Fruit fly (Drosophila melanogaster): ENCODE measurements around the gene pie.

pie gene

DNA sequence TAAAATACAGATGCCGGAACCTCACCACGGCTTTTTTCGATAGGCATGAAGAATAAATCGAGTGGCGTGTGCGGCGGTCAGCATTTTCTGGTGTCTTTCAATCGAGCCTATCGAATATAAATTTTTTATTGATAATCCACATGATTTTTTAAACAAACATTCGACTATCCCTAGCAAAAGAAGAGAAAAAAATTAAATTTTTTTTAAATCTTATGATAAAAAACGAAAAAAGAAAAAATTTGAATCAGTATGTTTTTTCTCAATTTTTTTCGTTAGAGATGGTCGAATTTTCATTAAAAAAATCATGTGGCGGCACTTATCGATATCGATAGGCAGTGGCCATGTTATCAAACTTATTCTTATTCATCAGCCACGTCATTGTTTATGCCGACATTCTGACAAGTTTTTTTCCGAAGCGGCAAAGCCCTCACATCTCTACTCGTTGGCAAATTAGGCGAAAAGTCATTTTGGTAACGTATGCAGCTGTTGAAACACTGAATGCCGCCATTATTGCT is 4.0 kb upstream of the pie start, which contains the start of the genes SmB and KdelR (continued):
- TF ChIP-seq Hmx (GFP tag; optimal IDR thresholded peaks at IDR 0.05): no peak
- no peak for TF ChIP-seq CG10462 (GFP tag; optimal IDR thresholded peaks at IDR 0.05)
- TF ChIP-seq tap (tag; optimal IDR thresholded peaks at IDR 0.05): no peak
- TF ChIP-seq Taf1 (GFP tag; IDR thresholded peaks at IDR 0.05): no peak
- TF ChIP-seq org-1 (GFP tag; optimal IDR thresholded peaks at IDR 0.05): no peak
- no peak for TF ChIP-seq CG4282 (GFP tag; optimal IDR thresholded peaks at IDR 0.05)
- TF ChIP-seq CG9727 (GFP tag; optimal IDR thresholded peaks at IDR 0.05): peak; percentile 42
- peak; percentile 18 for TF ChIP-seq CG4617 (GFP tag; optimal IDR thresholded peaks at IDR 0.05; ENCODE audit: borderline replicate concordance)
- TF ChIP-seq prd (optimal IDR thresholded peaks at IDR 0.05): no peak
- no peak for TF ChIP-seq prd (GFP tag; IDR thresholded peaks at IDR 0.05)
- TF ChIP-seq jumu (GFP tag; optimal IDR thresholded peaks at IDR 0.05): peak; percentile 7
- no peak for TF ChIP-seq mirr (GFP tag; optimal IDR thresholded peaks at IDR 0.05)
- TF ChIP-seq fd64A (GFP tag; optimal IDR thresholded peaks at IDR 0.05): no peak
- TF ChIP-seq CG33213 (GFP tag; optimal IDR thresholded peaks at IDR 0.05): peak; percentile 4
- TF ChIP-seq Mrtf (GFP tag; IDR thresholded peaks at IDR 0.05): no peak
- peak; percentile 77 for TF ChIP-seq CG6791 (GFP tag; IDR thresholded peaks at IDR 0.05; ENCODE audit: partially characterized antibody)
- TF ChIP-seq Aef1 (GFP tag; IDR thresholded peaks at IDR 0.05): no peak
- no peak for TF ChIP-seq CG12104 (GFP tag; optimal IDR thresholded peaks at IDR 0.05)
- TF ChIP-seq E2f1 (GFP tag; IDR thresholded peaks at IDR 0.05): no peak
- peak; percentile 16 for TF ChIP-seq CoRest (tag; optimal IDR thresholded peaks at IDR 0.05)
- peak; percentile 17 for TF ChIP-seq Hsf (GFP tag; optimal IDR thresholded peaks at IDR 0.05)
- no peak for TF ChIP-seq ara (GFP tag; IDR thresholded peaks at IDR 0.05)
- TF ChIP-seq crc (GFP tag; optimal IDR thresholded peaks at IDR 0.05): no peak
- TF ChIP-seq Dref (GFP tag; IDR thresholded peaks at IDR 0.05): peak; percentile 80
- no peak for TF ChIP-seq CG2678 (tag; optimal IDR thresholded peaks at IDR 0.05)
- TF ChIP-seq sob (GFP tag; IDR thresholded peaks at IDR 0.05): no peak
- no peak for TF ChIP-seq CG10321 (GFP tag; IDR thresholded peaks at IDR 0.05)
- no peak for TF ChIP-seq Nf-YA (GFP tag; IDR thresholded peaks at IDR 0.05)
- TF ChIP-seq Eip74EF (GFP tag; optimal IDR thresholded peaks at IDR 0.05): no peak
- peak; percentile 66 for TF ChIP-seq zen2 (GFP tag; IDR thresholded peaks at IDR 0.05; ENCODE audit: partially characterized antibody)
- TF ChIP-seq CG16813 (GFP tag; IDR thresholded peaks at IDR 0.05; ENCODE audit: partially characterized antibody): peak; percentile 82
- no peak for TF ChIP-seq Side (GFP tag; optimal IDR thresholded peaks at IDR 0.05)
- TF ChIP-seq CG30431 (GFP tag; optimal IDR thresholded peaks at IDR 0.05): no peak
- TF ChIP-seq Dfd (GFP tag; optimal IDR thresholded peaks at IDR 0.05): no peak
- peak; percentile 56 for TF ChIP-seq ewg (GFP tag; optimal IDR thresholded peaks at IDR 0.05)
- TF ChIP-seq schlank (tag; optimal IDR thresholded peaks at IDR 0.05): no peak
- no peak for TF ChIP-seq Sox102F (GFP tag; optimal IDR thresholded peaks at IDR 0.05)
- TF ChIP-seq zf30C (GFP tag; optimal IDR thresholded peaks at IDR 0.05): no peak
- TF ChIP-seq usp (GFP tag; optimal IDR thresholded peaks at IDR 0.05): no peak
- TF ChIP-seq B-H2 (GFP tag; optimal IDR thresholded peaks at IDR 0.05): no peak
- no peak for TF ChIP-seq gt (GFP tag; IDR thresholded peaks at IDR 0.05)
- no peak for TF ChIP-seq dan (GFP tag; IDR thresholded peaks at IDR 0.05)
- TF ChIP-seq klu (GFP tag; IDR thresholded peaks at IDR 0.05): no peak
- TF ChIP-seq CG12769 (tag; optimal IDR thresholded peaks at IDR 0.05): no peak
- TF ChIP-seq CG8290 (GFP tag; optimal IDR thresholded peaks at IDR 0.05): peak; percentile 40
- TF ChIP-seq CG8290 (tag; optimal IDR thresholded peaks at IDR 0.05): peak in 1 of 2 experiments; percentile 53
- TF ChIP-seq CG18262 (tag; optimal IDR thresholded peaks at IDR 0.05): peak; percentile 49
- peak; percentile 11 for TF ChIP-seq BtbVII (GFP tag; optimal IDR thresholded peaks at IDR 0.05)
- TF ChIP-seq slou (GFP tag; optimal IDR thresholded peaks at IDR 0.05): no peak
- TF ChIP-seq seq (GFP tag; IDR thresholded peaks at IDR 0.05): no peak
- no peak for TF ChIP-seq CG7745 (tag; optimal IDR thresholded peaks at IDR 0.05)
- TF ChIP-seq MESR4 (GFP tag; optimal IDR thresholded peaks at IDR 0.05): peak; percentile 92
